Fruit fly (Drosophila melanogaster) whole organism, embryonic: Measurements from ENCODE around the gene Smu1.

Experiments used
- Ada2b ChIP-seq: fragments of 200-800 bp; sonication (Bioruptor generic); IDR thresholded peaks from 2 replicates; pipeline ENCODE4 v1.3.6; 2022; ENCODE audit warnings: missing biosample characterization, missing genetic modification characterization
- Adf1 ChIP-seq: fragments of 200-800 bp; sonication (Bioruptor generic); IDR thresholded peaks from 2 replicates; pipeline ENCODE4 v1.3.6; 2022; ENCODE audit warnings: missing biosample characterization, missing genetic modification characterization
- Aef1 ChIP-seq: fragments of 200-800 bp; sonication (Bioruptor generic); IDR thresholded peaks from 3 replicates; pipeline ENCODE4 v1.3.6; 2022; ENCODE audit warnings: missing biosample characterization, missing genetic modification characterization
- CG10431 ChIP-seq: fragments of 200-800 bp; sonication (Bioruptor generic); optimal IDR thresholded peaks from 3 replicates; lab custom pipeline; 2018; ENCODE audit warnings: missing biosample characterization, mild to moderate bottlenecking, missing genetic modification characterization
- CG12071 ChIP-seq: fragments of 200-800 bp; sonication (Bioruptor generic); optimal IDR thresholded peaks from 3 replicates; lab custom pipeline; 2018; ENCODE audit warnings: missing biosample characterization, mild to moderate bottlenecking, missing genetic modification characterization
- CG12391 ChIP-seq: fragments of 200-800 bp; sonication (Bioruptor generic); optimal IDR thresholded peaks from 3 replicates; lab custom pipeline; 2018; ENCODE audit warnings: missing biosample characterization, mild to moderate bottlenecking, missing genetic modification characterization, moderate library complexity
- CG14667 ChIP-seq: fragments of 200-800 bp; sonication (Bioruptor generic); IDR thresholded peaks from 2 replicates; pipeline ENCODE4 v1.3.6; 2022; ENCODE audit warnings: missing biosample characterization, missing genetic modification characterization
- CG15073 ChIP-seq: fragments of 200-800 bp; sonication (Bioruptor generic); optimal IDR thresholded peaks from 2 replicates; lab custom pipeline; 2016; ENCODE audit warnings: missing biosample characterization, missing genetic modification characterization
- CG16779 ChIP-seq: fragments of 200-800 bp; sonication (Bioruptor generic); IDR thresholded peaks from 2 replicates; pipeline ENCODE4 v1.3.6; 2022; ENCODE audit warnings: missing biosample characterization, missing genetic modification characterization
- CG16863 ChIP-seq: fragments of 200-800 bp; sonication (Bioruptor generic); optimal IDR thresholded peaks from 3 replicates; lab custom pipeline; 2016; ENCODE audit warnings: missing biosample characterization, missing genetic modification characterization
- CG17361 ChIP-seq: fragments of 200-800 bp; sonication (Bioruptor generic); IDR thresholded peaks from 3 replicates; pipeline ENCODE4 v1.3.6; 2022; ENCODE audit warnings: missing biosample characterization, missing genetic modification characterization
- CG2116 ChIP-seq: fragments of 200-800 bp; sonication (Bioruptor generic); optimal IDR thresholded peaks from 3 replicates; lab custom pipeline; 2018; ENCODE audit warnings: missing biosample characterization, mild to moderate bottlenecking, missing genetic modification characterization
- CG2875 ChIP-seq: fragments of 200-800 bp; sonication (Bioruptor generic); optimal IDR thresholded peaks from 2 replicates; lab custom pipeline; 2017; ENCODE audit warnings: missing biosample characterization, mild to moderate bottlenecking, missing genetic modification characterization, missing genetic modification reagents
- CG6272 ChIP-seq: fragments of 200-800 bp; sonication (Bioruptor generic); IDR thresholded peaks from 2 replicates; pipeline ENCODE4 v1.3.6; 2022; ENCODE audit warnings: missing biosample characterization, missing genetic modification characterization
- CG8290 ChIP-seq, 3 experiments: fragments of 200-800 bp; sonication (Bioruptor generic); optimal IDR thresholded peaks; 2 replicates each; lab custom pipeline; 2016 to 2019; ENCODE audit warnings: missing biosample characterization in 3 of 3, missing genetic modification characterization in 3 of 3, mild to moderate bottlenecking in 2 of 3, moderate library complexity in 1 of 3
- CG8478 ChIP-seq: fragments of >200 bp; optimal IDR thresholded peaks from 2 replicates; lab custom pipeline; 2018
- CG9437 ChIP-seq: fragments of 200-800 bp; sonication (Bioruptor generic); optimal IDR thresholded peaks from 2 replicates; lab custom pipeline; 2018; ENCODE audit warnings: missing biosample characterization, mild to moderate bottlenecking, missing genetic modification characterization
- D19B ChIP-seq: fragments of 200-800 bp; sonication (Bioruptor generic); optimal IDR thresholded peaks from 2 replicates; lab custom pipeline; 2017; ENCODE audit warnings: missing biosample characterization, mild to moderate bottlenecking, missing genetic modification characterization
- Dip2 ChIP-seq: fragments of 200-800 bp; sonication (Bioruptor generic); IDR thresholded peaks from 2 replicates; pipeline ENCODE4 v1.3.6; 2022; ENCODE audit warnings: missing biosample characterization, missing genetic modification characterization
- Fer3 ChIP-seq: fragments of 200-800 bp; sonication (Bioruptor generic); optimal IDR thresholded peaks from 2 replicates; lab custom pipeline; 2018; ENCODE audit warnings: missing biosample characterization, mild to moderate bottlenecking, missing genetic modification characterization, moderate library complexity
- Hr78 ChIP-seq, 2 experiments: fragments of 200-800 bp in 1 of 2; fragments of >200 bp in 1 of 2; sonication (Bioruptor generic) in 1 of 2; optimal IDR thresholded peaks; 2 replicates each; lab custom pipeline; 2017 to 2019; ENCODE audit warnings: missing biosample characterization in 2 of 2, missing genetic modification characterization in 2 of 2, mild to moderate bottlenecking in 1 of 2, moderate library complexity in 1 of 2
- Hsf ChIP-seq: fragments of 200-800 bp; sonication (Bioruptor generic); optimal IDR thresholded peaks from 3 replicates; lab custom pipeline; 2016; ENCODE audit warnings: missing biosample characterization, missing genetic modification characterization
- Kr ChIP-seq: fragments of 200-800 bp; sonication (Bioruptor generic); optimal IDR thresholded peaks from 2 replicates; lab custom pipeline; 2017; ENCODE audit warnings: missing biosample characterization, mild to moderate bottlenecking, missing genetic modification characterization
- MBD-R2 ChIP-seq: fragments of 200-800 bp; sonication (Bioruptor generic); IDR thresholded peaks from 2 replicates; pipeline ENCODE4 v1.3.6; 2022; ENCODE audit warnings: missing biosample characterization, missing genetic modification characterization
- MTF-1 ChIP-seq: fragments of 200-800 bp; sonication (Bioruptor generic); optimal IDR thresholded peaks from 2 replicates; lab custom pipeline; 2018; ENCODE audit warnings: missing biosample characterization, mild to moderate bottlenecking, missing genetic modification characterization, borderline replicate concordance
- Mrtf ChIP-seq: fragments of 200-800 bp; sonication (Bioruptor generic); IDR thresholded peaks from 3 replicates; pipeline ENCODE4 v1.3.6; 2022; ENCODE audit warnings: missing biosample characterization, missing genetic modification characterization
- NC2α ChIP-seq: fragments of 200-800 bp; sonication (Bioruptor generic); optimal IDR thresholded peaks from 2 replicates; lab custom pipeline; 2016; ENCODE audit warnings: missing biosample characterization, missing genetic modification characterization
- NK7.1 ChIP-seq: fragments of 200-800 bp; sonication (Bioruptor generic); optimal IDR thresholded peaks from 3 replicates; lab custom pipeline; 2016; ENCODE audit warnings: missing biosample characterization, missing genetic modification characterization
- Nf-YB ChIP-seq: fragments of 200-800 bp; sonication (Bioruptor generic); optimal IDR thresholded peaks from 3 replicates; lab custom pipeline; 2019; ENCODE audit warnings: missing biosample characterization, mild to moderate bottlenecking, missing genetic modification characterization, moderate library complexity
- PHDP ChIP-seq: fragments of 200-800 bp; sonication (Bioruptor generic); optimal IDR thresholded peaks from 3 replicates; lab custom pipeline; 2018; ENCODE audit warnings: missing biosample characterization, mild to moderate bottlenecking, missing genetic modification characterization, moderate library complexity
- Sin3A ChIP-seq: fragments of >200 bp; optimal IDR thresholded peaks from 2 replicates; lab custom pipeline; 2018
- Sry-δ ChIP-seq: fragments of 200-800 bp; sonication (Bioruptor generic); optimal IDR thresholded peaks from 2 replicates; lab custom pipeline; 2016; ENCODE audit warnings: missing biosample characterization, missing genetic modification characterization
- chinmo ChIP-seq: fragments of 200-800 bp; sonication (Bioruptor generic); IDR thresholded peaks from 4 replicates; pipeline ENCODE4 v1.3.6; 2022; ENCODE audit warnings: missing biosample characterization, missing genetic modification characterization; ENCODE audit not compliant: partially characterized antibody
- crc ChIP-seq: fragments of 200-800 bp; sonication (Bioruptor generic); optimal IDR thresholded peaks from 2 replicates; lab custom pipeline; 2016; ENCODE audit warnings: missing biosample characterization, missing genetic modification characterization
- dysf ChIP-seq: fragments of 200-800 bp; sonication (Bioruptor generic); IDR thresholded peaks from 3 replicates; pipeline ENCODE4 v1.3.6; 2022; ENCODE audit warnings: missing biosample characterization, missing genetic modification characterization
- eve ChIP-seq, 2 experiments: fragments of >200 bp; optimal IDR thresholded peaks; 2 replicates each; lab custom pipeline; 2017; ENCODE audit warnings: missing biosample characterization in 2 of 2, missing genetic modification characterization in 2 of 2
- fd64A ChIP-seq: fragments of 200-800 bp; sonication (Bioruptor generic); optimal IDR thresholded peaks from 3 replicates; lab custom pipeline; 2018; ENCODE audit warnings: missing biosample characterization, mild to moderate bottlenecking, missing genetic modification characterization
- ftz-f1 ChIP-seq: fragments of 200-800 bp; sonication (Bioruptor generic); optimal IDR thresholded peaks from 2 replicates; lab custom pipeline; 2016; ENCODE audit warnings: missing biosample characterization, missing genetic modification characterization
- fu2 ChIP-seq: fragments of 200-800 bp; sonication (Bioruptor generic); optimal IDR thresholded peaks from 2 replicates; lab custom pipeline; 2016; ENCODE audit warnings: missing biosample characterization, missing genetic modification characterization
- hbn ChIP-seq: fragments of 200-800 bp; sonication (Bioruptor generic); IDR thresholded peaks from 2 replicates; pipeline ENCODE4 v1.3.6; 2022; ENCODE audit warnings: missing biosample characterization, missing genetic modification characterization; ENCODE audit not compliant: partially characterized antibody
- pita ChIP-seq: fragments of 200-800 bp; sonication (Bioruptor generic); optimal IDR thresholded peaks from 2 replicates; lab custom pipeline; 2017; ENCODE audit warnings: missing biosample characterization, mild to moderate bottlenecking, missing genetic modification characterization
- sc ChIP-seq, 3 experiments: fragments of >200 bp in 2 of 3; fragments of 200-800 bp in 1 of 3; sonication (Bioruptor generic) in 1 of 3; optimal IDR thresholded peaks; 2 replicates in 2 of 3; 3 replicates in 1 of 3; lab custom pipeline; 2017; ENCODE audit warnings: mild to moderate bottlenecking in 1 of 3, missing biosample characterization in 1 of 3, missing genetic modification characterization in 1 of 3, missing genetic modification reagents in 1 of 3
- shn ChIP-seq: fragments of 200-800 bp; sonication (Bioruptor generic); optimal IDR thresholded peaks from 3 replicates; lab custom pipeline; 2016; ENCODE audit warnings: missing biosample characterization, missing genetic modification characterization
- twi ChIP-seq: fragments of 200-800 bp; optimal IDR thresholded peaks from 2 replicates; lab custom pipeline; 2019; ENCODE audit warnings: missing biosample characterization, mild to moderate bottlenecking, missing genetic modification characterization, moderate library complexity
- tx ChIP-seq: fragments of 200-800 bp; sonication (Bioruptor generic); optimal IDR thresholded peaks from 2 replicates; lab custom pipeline; 2016; ENCODE audit warnings: missing biosample characterization, missing genetic modification characterization
- unc-4 ChIP-seq: fragments of 200-800 bp; sonication (Bioruptor generic); IDR thresholded peaks from 2 replicates; pipeline ENCODE4 v1.3.6; 2022; ENCODE audit warnings: missing biosample characterization, missing genetic modification characterization; ENCODE audit not compliant: partially characterized antibody
- zen2 ChIP-seq: fragments of 200-800 bp; sonication (Bioruptor generic); IDR thresholded peaks from 3 replicates; pipeline ENCODE4 v1.3.6; 2022; ENCODE audit warnings: missing biosample characterization, missing genetic modification characterization; ENCODE audit not compliant: partially characterized antibody

The Smu1 gene

DNA sequence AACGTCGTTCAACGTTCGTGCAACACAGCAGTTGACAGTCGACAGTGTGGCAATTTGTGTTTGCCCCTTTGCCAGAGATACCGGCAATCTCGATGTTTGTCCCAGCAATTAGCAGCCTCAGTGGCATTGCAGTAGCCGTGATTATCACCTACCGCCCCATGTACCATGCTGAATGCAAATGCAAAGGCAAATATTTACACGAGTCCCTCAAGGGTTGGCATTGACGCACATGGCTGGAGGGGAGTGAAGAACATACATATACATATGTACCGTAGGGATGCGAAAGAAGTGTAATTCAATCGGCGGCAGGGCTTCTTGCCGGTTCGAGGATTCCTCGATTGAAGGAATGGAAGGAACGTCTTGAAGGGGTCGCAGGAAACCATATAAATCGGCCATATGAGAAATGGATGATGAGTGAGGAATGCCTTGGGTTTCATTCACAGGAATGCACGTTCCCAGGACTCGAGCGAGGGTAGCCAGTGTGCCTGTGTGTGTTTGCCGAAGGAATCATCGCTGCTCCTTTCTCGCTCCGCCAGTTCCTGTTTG, 18.9 kb upstream of the Smu1 start (continued):
- no peak for TF ChIP-seq D19B
- no peak for TF ChIP-seq PHDP (tag; lab: Kevin White, UChicago)
- no peak for TF ChIP-seq CG6272 (GFP tag; lab: Robert Waterston, UW)
- peak; percentile 65 for TF ChIP-seq Kr (GFP tag; lab: Kevin White, UChicago)
- TF ChIP-seq unc-4 (GFP tag; lab: Robert Waterston, UW) = no peak
- TF ChIP-seq NC2α (GFP tag; lab: Kevin White, UChicago) = no peak
- TF ChIP-seq zen2 (GFP tag; lab: Robert Waterston, UW) = no peak
- no peak for TF ChIP-seq hbn (GFP tag; lab: Robert Waterston, UW)
- no peak for TF ChIP-seq CG8478 (lab: Kevin White, UChicago)
- 0 out of 4 replicates have a peak, but pooled peaks have one; percentile 23 for TF ChIP-seq chinmo (GFP tag; lab: Robert Waterston, UW)
- no peak for TF ChIP-seq Ada2b (GFP tag; lab: Robert Waterston, UW)
- no peak for TF ChIP-seq CG16863
- TF ChIP-seq MTF-1 (GFP tag; lab: Kevin White, UChicago) = no peak
- TF ChIP-seq Aef1 (GFP tag; lab: Robert Waterston, UW) = no peak
- TF ChIP-seq Fer3 (tag; lab: Kevin White, UChicago) = no peak
- TF ChIP-seq shn (GFP tag; lab: Kevin White, UChicago) = no peak
- no peak for TF ChIP-seq pita
- no peak for TF ChIP-seq sc (optimal IDR thresholded peaks at IDR 0.05; lab: Kevin White, UChicago)
- TF ChIP-seq sc (GFP tag; optimal IDR thresholded peaks at IDR 0.05; lab: Kevin White, UChicago) = no peak
- TF ChIP-seq dysf (GFP tag; lab: Robert Waterston, UW) = no peak
- no peak for TF ChIP-seq Mrtf (GFP tag; lab: Robert Waterston, UW)
- TF ChIP-seq Adf1 (GFP tag; lab: Robert Waterston, UW) = no peak
- no peak for TF ChIP-seq eve (GFP tag; optimal IDR thresholded peaks at IDR 0.05; lab: Kevin White, UChicago)
- TF ChIP-seq CG16779 (GFP tag; lab: Robert Waterston, UW) = no peak
- TF ChIP-seq fd64A = peak; percentile 50
- TF ChIP-seq CG12071 (GFP tag; lab: Kevin White, UChicago) = peak; percentile 26
- TF ChIP-seq crc (GFP tag; lab: Kevin White, UChicago) = no peak
- no peak for TF ChIP-seq ftz-f1
- TF ChIP-seq CG2116 (GFP tag; lab: Kevin White, UChicago) = no peak
- TF ChIP-seq CG8290 (GFP tag; optimal IDR thresholded peaks at IDR 0.05; lab: Kevin White, UChicago) = no peak
- TF ChIP-seq CG8290 (tag; optimal IDR thresholded peaks at IDR 0.05; lab: Kevin White, UChicago) = peak in 1 of 2 experiments; percentile 11
- no peak for TF ChIP-seq Sin3A
- peak in 1 of 2 experiments; percentile 6 for TF ChIP-seq Hr78 (GFP tag; optimal IDR thresholded peaks at IDR 0.05; lab: Kevin White, UChicago)
- no peak for TF ChIP-seq Dip2 (GFP tag; lab: Robert Waterston, UW)
- TF ChIP-seq NK7.1 (GFP tag; lab: Kevin White, UChicago) = no peak
- no peak for TF ChIP-seq CG14667 (GFP tag; lab: Robert Waterston, UW)
- TF ChIP-seq fu2 (GFP tag; lab: Kevin White, UChicago) = no peak
- TF ChIP-seq CG2875 = peak; percentile 4
- TF ChIP-seq CG12391 = no peak
- TF ChIP-seq Nf-YB (GFP tag; lab: Kevin White, UChicago) = no peak
- TF ChIP-seq CG15073 = no peak
- TF ChIP-seq CG9437 (GFP tag; lab: Kevin White, UChicago) = no peak
- no peak for TF ChIP-seq tx (GFP tag; lab: Kevin White, UChicago)
- TF ChIP-seq CG10431 (GFP tag; lab: Kevin White, UChicago) = peak; percentile 4
- no peak for TF ChIP-seq CG17361 (GFP tag; lab: Robert Waterston, UW)
- TF ChIP-seq Hsf (GFP tag; lab: Kevin White, UChicago) = no peak
- TF ChIP-seq MBD-R2 = no peak
- peak; percentile 57 for TF ChIP-seq twi (tag; lab: Kevin White, UChicago)
- no peak for TF ChIP-seq Sry-δ
